Worm (Caenorhabditis elegans) whole organism, young adult: Measurements from ENCODE around the gene cdc-25.3.

Experiments used
- B0019.2 ChIP-seq: fragments of 200-800 bp; sonication (Bioruptor generic); conservative IDR thresholded peaks from 2 replicates; pipeline ENCODE4 v1.3.6; 2022; ENCODE audit warnings: missing genetic modification reagents, missing genetic modification characterization, missing compliant biosample characterization
- D2030.7 ChIP-seq: fragments of 200-800 bp; sonication (Bioruptor generic); IDR thresholded peaks from 2 replicates; pipeline ENCODE4 v1.3.6; 2022; ENCODE audit warnings: missing genetic modification reagents, missing genetic modification characterization, missing compliant biosample characterization
- F37B4.10 ChIP-seq: fragments of 200-800 bp; sonication (Bioruptor generic); IDR thresholded peaks from 2 replicates; pipeline ENCODE4 v1.3.6; 2022; ENCODE audit warnings: missing genetic modification characterization, missing compliant biosample characterization
- F49E8.2 ChIP-seq: sonication (generic microtip); optimal IDR thresholded peaks from 3 replicates; lab custom pipeline; 2017; ENCODE audit warnings: missing genetic modification characterization, mild to moderate bottlenecking, missing compliant biosample characterization, antibody characterized with exemption, moderate library complexity; ENCODE audit not compliant: insufficient read depth
- F57C9.4 ChIP-seq: sonication (generic microtip); optimal IDR thresholded peaks from 2 replicates; lab custom pipeline; 2017; ENCODE audit warnings: mild to moderate bottlenecking, missing genetic modification characterization, missing compliant biosample characterization
- K11D2.4 ChIP-seq: fragments of 200-800 bp; sonication (Bioruptor generic); IDR thresholded peaks from 2 replicates; pipeline ENCODE4 v1.3.6; 2022; ENCODE audit warnings: missing genetic modification reagents, missing genetic modification characterization, missing compliant biosample characterization
- K12H6.12 ChIP-seq: fragments of 200-800 bp; sonication (Bioruptor generic); optimal IDR thresholded peaks from 2 replicates; lab custom pipeline; 2018; ENCODE audit warnings: mild to moderate bottlenecking, missing genetic modification characterization, missing compliant biosample characterization
- Y53G8AR.9 ChIP-seq: fragments of 200-800 bp; sonication (Bioruptor generic); conservative IDR thresholded peaks from 2 replicates; pipeline ENCODE4 v1.3.6; 2022; ENCODE audit warnings: missing genetic modification reagents, missing genetic modification characterization, missing compliant biosample characterization
- Y79H2A.3 ChIP-seq: fragments of 200-800 bp; sonication (Bioruptor generic); conservative IDR thresholded peaks from 2 replicates; pipeline ENCODE4 v1.3.6; 2022; ENCODE audit warnings: missing genetic modification reagents, missing genetic modification characterization, missing compliant biosample characterization
- ama-1 ChIP-seq, 3 experiments: fragments of 150-350 bp in 1 of 3; sonication (generic microtip) in 2 of 3; optimal IDR thresholded peaks; 2 replicates each; lab custom pipeline; 2014 to 2018; ENCODE audit warnings: missing biosample characterization in 2 of 3, missing genetic modification characterization in 2 of 3, missing genetic modification reagents in 2 of 3
- athp-1 ChIP-seq: sonication (generic microtip); optimal IDR thresholded peaks from 2 replicates; lab custom pipeline; 2017; ENCODE audit warnings: mild to moderate bottlenecking, missing genetic modification characterization, missing compliant biosample characterization
- attf-3 ChIP-seq: fragments of 200-800 bp; sonication (Bioruptor generic); conservative IDR thresholded peaks from 2 replicates; pipeline ENCODE4 v1.3.6; 2022; ENCODE audit warnings: missing genetic modification reagents, missing genetic modification characterization, missing compliant biosample characterization
- bed-1 ChIP-seq: fragments of 200-800 bp; sonication (Bioruptor generic); IDR thresholded peaks from 2 replicates; pipeline ENCODE4 v1.3.6; 2022; ENCODE audit warnings: missing genetic modification reagents, missing genetic modification characterization, missing compliant biosample characterization
- cebp-2 ChIP-seq: fragments of 200-800 bp; sonication (Bioruptor generic); IDR thresholded peaks from 2 replicates; pipeline ENCODE4 v1.3.6; 2022; ENCODE audit warnings: missing genetic modification characterization, missing compliant biosample characterization
- ceh-27 ChIP-seq: fragments of 200-800 bp; sonication (Bioruptor generic); optimal IDR thresholded peaks from 2 replicates; lab custom pipeline; 2018; ENCODE audit warnings: mild to moderate bottlenecking, missing genetic modification characterization, moderate library complexity, missing compliant biosample characterization
- ceh-40 ChIP-seq: fragments of 200-800 bp; sonication (Bioruptor generic); IDR thresholded peaks from 2 replicates; pipeline ENCODE4 v1.3.6; 2022; ENCODE audit warnings: missing genetic modification characterization, missing compliant biosample characterization
- ceh-91 ChIP-seq: fragments of 200-800 bp; sonication (Bioruptor generic); IDR thresholded peaks from 2 replicates; pipeline ENCODE4 v1.3.6; 2022; ENCODE audit warnings: missing genetic modification reagents, missing genetic modification characterization, missing compliant biosample characterization
- die-1 ChIP-seq: sonication (generic microtip); optimal IDR thresholded peaks from 2 replicates; lab custom pipeline; 2016; ENCODE audit warnings: missing genotype, mild to moderate bottlenecking, missing genetic modification characterization, missing compliant biosample characterization
- dpff-1 ChIP-seq: sonication (generic microtip); optimal IDR thresholded peaks from 2 replicates; lab custom pipeline; 2017; ENCODE audit warnings: mild to moderate bottlenecking, missing genetic modification characterization, missing compliant biosample characterization
- efl-1 ChIP-seq: fragments of 150-350 bp; optimal IDR thresholded peaks from 2 replicates; lab custom pipeline; 2014; ENCODE audit warnings: missing biosample characterization, missing genetic modification reagents, missing genetic modification characterization
- egrh-3 ChIP-seq: fragments of 200-800 bp; sonication (Bioruptor generic); IDR thresholded peaks from 2 replicates; pipeline ENCODE4 v1.3.6; 2022; ENCODE audit warnings: missing genetic modification reagents, missing genetic modification characterization, missing compliant biosample characterization
- ekl-4 ChIP-seq: fragments of 200-800 bp; sonication (Bioruptor generic); IDR thresholded peaks from 2 replicates; pipeline ENCODE4 v1.3.6; 2022; ENCODE audit warnings: missing genetic modification reagents, missing genetic modification characterization, missing compliant biosample characterization
- ets-4 ChIP-seq: fragments of 200-800 bp; sonication (Bioruptor generic); optimal IDR thresholded peaks from 2 replicates; lab custom pipeline; 2018; ENCODE audit warnings: mild to moderate bottlenecking, missing genetic modification characterization, missing compliant biosample characterization
- him-1 ChIP-seq: sonication (generic microtip); optimal IDR thresholded peaks from 2 replicates; lab custom pipeline; 2016; ENCODE audit warnings: missing genotype, missing genetic modification reagents, missing genetic modification characterization, missing compliant biosample characterization
- hlh-26 ChIP-seq: fragments of 200-800 bp; sonication (Bioruptor generic); conservative IDR thresholded peaks from 2 replicates; pipeline ENCODE4 v1.3.6; 2022; ENCODE audit warnings: missing genetic modification reagents, missing genetic modification characterization, missing compliant biosample characterization
- lag-1 ChIP-seq: fragments of 200-800 bp; sonication (Bioruptor generic); IDR thresholded peaks from 2 replicates; pipeline ENCODE4 v1.3.6; 2022; ENCODE audit warnings: missing genetic modification reagents, missing genetic modification characterization, missing compliant biosample characterization
- let-526 ChIP-seq: fragments of 200-800 bp; sonication (Bioruptor generic); IDR thresholded peaks from 2 replicates; pipeline ENCODE4 v1.3.6; 2022; ENCODE audit warnings: missing genetic modification reagents, missing genetic modification characterization, missing compliant biosample characterization
- lin-26 ChIP-seq: fragments of 200-800 bp; sonication (Bioruptor generic); IDR thresholded peaks from 2 replicates; pipeline ENCODE4 v1.3.6; 2022; ENCODE audit warnings: missing genetic modification reagents, missing genetic modification characterization, missing compliant biosample characterization
- lin-35 ChIP-seq, 3 experiments: fragments of 150-350 bp in 2 of 3; sonication (generic microtip) in 1 of 3; optimal IDR thresholded peaks; 2 replicates each; lab custom pipeline; 2014 to 2018; ENCODE audit warnings: missing biosample characterization in 3 of 3, missing genetic modification characterization in 3 of 3, missing genetic modification reagents in 3 of 3
- lin-40 ChIP-seq: sonication (generic microtip); optimal IDR thresholded peaks from 2 replicates; lab custom pipeline; 2016; ENCODE audit warnings: missing genetic modification characterization, mild to moderate bottlenecking, missing compliant biosample characterization, missing genotype, missing genetic modification reagents
- lin-54 ChIP-seq: fragments of 200-800 bp; sonication (Bioruptor generic); optimal IDR thresholded peaks from 2 replicates; lab custom pipeline; 2018; ENCODE audit warnings: mild to moderate bottlenecking, missing genetic modification characterization, missing compliant biosample characterization
- madf-8 ChIP-seq: fragments of 200-800 bp; sonication (Bioruptor generic); conservative IDR thresholded peaks from 2 replicates; pipeline ENCODE4 v1.3.6; 2022; ENCODE audit warnings: missing genetic modification reagents, missing genetic modification characterization, missing compliant biosample characterization
- mes-4 ChIP-seq: sonication (generic microtip); optimal IDR thresholded peaks from 2 replicates; lab custom pipeline; 2016; ENCODE audit warnings: missing genotype, missing genetic modification characterization, missing compliant biosample characterization
- nfya-2 ChIP-seq: fragments of 200-800 bp; sonication (Bioruptor generic); IDR thresholded peaks from 2 replicates; pipeline ENCODE4 v1.3.6; 2022; ENCODE audit warnings: missing genetic modification reagents, missing genetic modification characterization, missing compliant biosample characterization
- nhr-120 ChIP-seq: fragments of 200-800 bp; sonication (Bioruptor generic); IDR thresholded peaks from 2 replicates; pipeline ENCODE4 v1.3.6; 2022; ENCODE audit warnings: missing genetic modification characterization, missing compliant biosample characterization
- nhr-179 ChIP-seq: sonication (generic microtip); optimal IDR thresholded peaks from 2 replicates; lab custom pipeline; 2016; ENCODE audit warnings: mild to moderate bottlenecking, missing genetic modification characterization, missing compliant biosample characterization
- nhr-90 ChIP-seq: sonication (generic microtip); optimal IDR thresholded peaks from 2 replicates; lab custom pipeline; 2016; ENCODE audit warnings: missing genotype, mild to moderate bottlenecking, missing genetic modification characterization, missing compliant biosample characterization
- rcor-1 ChIP-seq: fragments of 200-800 bp; sonication (Bioruptor generic); IDR thresholded peaks from 2 replicates; pipeline ENCODE4 v1.3.6; 2022; ENCODE audit warnings: missing genetic modification reagents, missing genetic modification characterization, missing compliant biosample characterization
- rec-8 ChIP-seq, 2 experiments: sonication (generic microtip); optimal IDR thresholded peaks; 2 replicates each; lab custom pipeline; 2016; ENCODE audit warnings: mild to moderate bottlenecking in 2 of 2, missing genetic modification characterization in 2 of 2, missing genetic modification reagents in 2 of 2, missing genotype in 2 of 2, missing biosample characterization in 1 of 2, missing compliant biosample characterization in 1 of 2, moderate library complexity in 1 of 2
- repo-1 ChIP-seq: sonication (generic microtip); optimal IDR thresholded peaks from 2 replicates; lab custom pipeline; 2017; ENCODE audit warnings: mild to moderate bottlenecking, missing genetic modification characterization, missing compliant biosample characterization
- snpc-1.1 ChIP-seq: sonication (generic microtip); optimal IDR thresholded peaks from 2 replicates; lab custom pipeline; 2017; ENCODE audit warnings: missing genetic modification characterization, mild to moderate bottlenecking, missing compliant biosample characterization, antibody characterized with exemption, moderate library complexity, missing genotype, missing genetic modification reagents; ENCODE audit not compliant: insufficient read depth
- tbx-9 ChIP-seq: sonication (generic microtip); optimal IDR thresholded peaks from 2 replicates; lab custom pipeline; 2016; ENCODE audit warnings: borderline replicate concordance, missing genetic modification characterization, inconsistent platforms, missing compliant biosample characterization
- tlf-1 ChIP-seq: fragments of 200-800 bp; sonication (Bioruptor generic); optimal IDR thresholded peaks from 2 replicates; lab custom pipeline; 2018; ENCODE audit warnings: mild to moderate bottlenecking, missing genetic modification characterization, missing compliant biosample characterization
- xnd-1 ChIP-seq: sonication (generic microtip); optimal IDR thresholded peaks from 2 replicates; lab custom pipeline; 2016; ENCODE audit warnings: missing genotype, missing genetic modification reagents, missing genetic modification characterization, missing compliant biosample characterization
- ztf-26 ChIP-seq: sonication (generic microtip); optimal IDR thresholded peaks from 2 replicates; lab custom pipeline; 2017; ENCODE audit warnings: missing genetic modification characterization, missing compliant biosample characterization
- ztf-28 ChIP-seq: fragments of 200-800 bp; sonication (Bioruptor generic); IDR thresholded peaks from 2 replicates; pipeline ENCODE4 v1.3.6; 2022; ENCODE audit warnings: missing genetic modification reagents, missing genetic modification characterization, missing compliant biosample characterization
- ztf-3 ChIP-seq: fragments of 200-800 bp; sonication (Bioruptor generic); optimal IDR thresholded peaks from 2 replicates; lab custom pipeline; 2018; ENCODE audit warnings: mild to moderate bottlenecking, missing genetic modification characterization, missing compliant biosample characterization
- ztf-6 ChIP-seq: fragments of 200-800 bp; sonication (Bioruptor generic); IDR thresholded peaks from 2 replicates; pipeline ENCODE4 v1.3.6; 2022; ENCODE audit warnings: missing genetic modification reagents, missing genetic modification characterization, missing compliant biosample characterization

Gene cdc-25.3

DNA sequence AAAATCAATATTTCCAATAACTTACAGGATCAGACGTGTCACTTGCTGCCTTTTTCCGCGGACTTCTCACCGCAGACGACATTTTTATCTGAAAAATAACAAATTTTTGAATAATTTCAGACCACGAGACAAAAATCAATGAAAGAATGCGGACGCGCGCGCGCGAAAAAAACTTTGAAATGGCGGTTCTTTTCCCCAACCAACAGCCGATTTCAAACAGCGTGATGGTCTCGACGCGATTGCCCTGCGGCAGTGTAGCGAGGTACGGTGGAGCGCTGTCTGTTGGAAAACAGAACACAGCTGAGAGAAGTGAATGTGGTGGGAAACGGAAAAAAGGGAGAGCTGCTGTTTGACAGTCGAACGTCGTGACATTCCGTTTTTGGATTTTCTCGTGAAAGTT, 13.7 kb downstream of the cdc-25.3 start, which contains the start of gene lin-9 (continued):
- TF ChIP-seq efl-1 (GFP tag; lab: Kevin White, UChicago) (peak; percentile 98), nfya-2 (GFP tag; lab: Robert Waterston, UW) (0 out of 2 replicates have a peak, but pooled peaks have one; percentile 89), xnd-1 (peak; percentile 97), nhr-179 (tag; lab: Kevin White, UChicago) (no peak), repo-1 (tag; lab: Kevin White, UChicago) (peak; percentile 97), lin-40 (tag; lab: Kevin White, UChicago) (peak; percentile 96), ama-1 (optimal IDR thresholded peaks at IDR 0.05; lab: Kevin White, UChicago) (no peak), ama-1 (GFP tag; optimal IDR thresholded peaks at IDR 0.05; lab: Kevin White, UChicago) (no peak), rec-8 (tag; optimal IDR thresholded peaks at IDR 0.05; lab: Kevin White, UChicago) (no peak), K12H6.12 (tag; lab: Kevin White, UChicago) (peak; percentile 86), B0019.2 (peak; percentile 89), F57C9.4 (tag; lab: Kevin White, UChicago) (peak; percentile 57), lin-35 (GFP tag; optimal IDR thresholded peaks at IDR 0.05; lab: Kevin White, UChicago) (peak; percentile 85 to 96 (median 86)), ekl-4 (GFP tag; lab: Robert Waterston, UW) (peak; percentile 96), Y79H2A.3 (GFP tag; lab: Robert Waterston, UW) (peak; percentile 82), ceh-40 (GFP tag; lab: Robert Waterston, UW) (0 out of 2 replicates have a peak, but pooled peaks have one; percentile 14), nhr-90 (peak; percentile 33), snpc-1.1 (tag; lab: Kevin White, UChicago) (peak; percentile 52), D2030.7 (GFP tag; lab: Robert Waterston, UW) (peak; percentile 95), madf-8 (peak; percentile 98), K11D2.4 (peak; percentile 93), tbx-9 (tag; lab: Kevin White, UChicago) (no peak), bed-1 (GFP tag; lab: Robert Waterston, UW) (no peak), lin-54 (GFP tag; lab: Kevin White, UChicago) (peak; percentile 99), rcor-1 (peak; percentile 96), ztf-28 (GFP tag; lab: Robert Waterston, UW) (peak; percentile 74; the same call in 1 of the 2 replicates), let-526 (GFP tag; lab: Robert Waterston, UW) (0 out of 2 replicates have a peak, but pooled peaks have one; percentile 65), mes-4 (tag; lab: Kevin White, UChicago) (no peak), die-1 (tag; lab: Kevin White, UChicago) (peak; percentile 34), F37B4.10 (GFP tag; lab: Robert Waterston, UW) (peak; percentile 91; the same call in 1 of the 2 replicates), ets-4 (GFP tag; lab: Kevin White, UChicago) (peak; percentile 39), ceh-91 (GFP tag; lab: Robert Waterston, UW) (peak; percentile 99), attf-3 (GFP tag; lab: Robert Waterston, UW) (peak; percentile 85), ztf-6 (GFP tag; lab: Robert Waterston, UW) (0 out of 2 replicates have a peak, but pooled peaks have one; percentile 40), lag-1 (GFP tag; lab: Robert Waterston, UW) (no peak), Y53G8AR.9 (peak; percentile 98), egrh-3 (GFP tag; lab: Robert Waterston, UW) (peak; percentile 82), hlh-26 (GFP tag; lab: Robert Waterston, UW) (no peak), ztf-3 (GFP tag; lab: Kevin White, UChicago) (peak; percentile 70), lin-26 (GFP tag; lab: Robert Waterston, UW) (peak; percentile 15; the same call in 1 of the 2 replicates), ztf-26 (peak; percentile 93), tlf-1 (GFP tag; lab: Kevin White, UChicago) (peak; percentile 98), athp-1 (tag; lab: Kevin White, UChicago) (peak; percentile 97), him-1 (tag; lab: Kevin White, UChicago) (peak; percentile 59), F49E8.2 (tag; lab: Kevin White, UChicago) (peak; percentile 59), ceh-27 (GFP tag; lab: Kevin White, UChicago) (peak; percentile 96), dpff-1 (tag; lab: Kevin White, UChicago) (no peak), nhr-120 (no peak), cebp-2 (GFP tag; lab: Robert Waterston, UW) (0 out of 2 replicates have a peak, but pooled peaks have one; percentile 28)
